Worm (Caenorhabditis elegans): Measurements from ENCODE around the gene EEED8.14.

Gene EEED8.14

ce11 chrII:5426054-5426453 is 12.2 kb upstream of the EEED8.14 start:
- TF ChIP-seq unc-62 (GFP tag; optimal IDR thresholded peaks at IDR 0.05): no peak

ce11 chrII:5425633-5426032 is 11.8 kb upstream of the EEED8.14 start, which contains the start of gene F07F6.8:
Gene F07F6.8, minus strand, starts transcription at chrII:5425733.
- TF ChIP-seq unc-62 (GFP tag; optimal IDR thresholded peaks at IDR 0.05): no peak

- TF ChIP-seq unc-62 (GFP tag; optimal IDR thresholded peaks at IDR 0.05): no peak
Observed at ce11 chrII:5423832-5424231, 10.0 kb upstream of the EEED8.14 start, which contains the start of gene F07F6.7. Gene F07F6.7, minus strand, starts transcription at chrII:5423858.

DNA sequence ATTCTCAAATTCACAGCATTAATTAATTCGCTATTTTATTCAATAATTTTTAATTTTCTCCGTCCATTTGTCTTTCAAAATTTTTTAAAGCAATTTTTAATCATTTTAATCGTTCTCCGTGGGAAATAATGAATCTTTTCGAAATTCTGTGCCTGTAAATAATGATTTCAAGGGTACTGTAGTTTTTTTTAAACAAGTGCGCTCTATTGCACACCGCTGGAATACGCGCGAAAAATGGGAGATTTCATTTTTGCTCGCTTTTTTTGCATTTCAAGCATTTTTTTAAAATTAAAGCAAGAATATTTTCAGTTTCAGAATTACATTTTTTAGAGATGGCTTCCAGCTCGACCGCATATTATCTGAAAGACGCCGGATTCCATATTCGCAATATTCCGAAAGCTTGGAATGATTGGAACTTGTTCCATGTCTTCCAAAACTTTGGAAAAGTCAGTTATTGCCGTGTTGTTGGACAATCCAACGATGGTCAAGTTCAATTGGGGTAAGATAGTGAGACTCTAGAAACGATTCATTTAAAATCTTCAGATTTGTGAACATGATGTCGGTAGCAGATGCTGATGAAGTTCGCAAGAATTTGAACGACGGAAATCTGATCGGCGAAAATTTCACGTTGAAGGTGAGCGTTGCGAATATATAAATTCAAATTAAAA is 7.2 kb upstream of the EEED8.14 start, which contains the start of gene tofu-6:
TSS of gene tofu-6 (plus strand) at position 302 of the 668 bp plus-strand sequence.
- no peak for TF ChIP-seq unc-62 (GFP tag; optimal IDR thresholded peaks at IDR 0.05)

DNA sequence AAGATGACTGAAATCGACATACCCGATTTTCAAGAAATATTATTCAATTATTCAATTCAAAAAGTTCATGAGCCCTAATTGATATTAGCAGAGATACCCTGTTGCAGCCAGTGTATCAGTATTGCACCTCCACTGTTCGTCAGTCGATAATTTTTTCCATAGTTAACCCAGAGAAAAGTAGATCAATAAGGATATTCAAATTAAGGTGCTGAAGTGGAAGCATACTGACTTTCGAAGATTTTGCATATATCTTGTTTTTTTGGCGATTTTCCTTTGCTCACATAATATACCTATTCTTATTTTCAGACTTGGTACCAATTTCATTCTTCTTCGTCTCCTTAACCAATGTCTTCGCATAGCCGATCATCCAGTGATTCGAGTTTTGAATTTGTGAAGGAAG is 5.1 kb upstream of the EEED8.14 start, which contains the start of gene EEED8.15:
TSS of gene EEED8.15 (plus strand) at position 301 of the 400 bp plus-strand sequence.
- TF ChIP-seq unc-62 (GFP tag; optimal IDR thresholded peaks at IDR 0.05): no peak

DNA sequence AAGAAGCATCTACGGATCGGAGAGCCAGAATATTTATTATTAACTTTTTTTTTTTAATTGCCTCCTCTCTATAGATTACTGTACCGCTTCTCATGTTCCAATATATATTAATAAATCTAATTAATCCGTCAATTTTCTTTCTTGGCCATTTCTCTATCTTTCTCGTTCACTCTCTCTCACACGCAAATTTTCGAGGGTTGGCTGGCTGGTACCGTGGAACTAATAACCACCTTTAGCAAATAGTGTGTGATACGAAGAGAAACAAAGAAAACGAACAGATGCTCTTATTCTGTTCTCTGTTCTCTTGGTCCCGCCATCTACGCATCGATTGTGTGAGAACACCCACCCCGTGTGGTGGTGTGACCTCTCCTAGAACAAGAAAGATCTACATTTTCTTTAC is 4.5 kb upstream of the EEED8.14 start:
- TF ChIP-seq unc-62 (GFP tag; optimal IDR thresholded peaks at IDR 0.05): no peak

DNA sequence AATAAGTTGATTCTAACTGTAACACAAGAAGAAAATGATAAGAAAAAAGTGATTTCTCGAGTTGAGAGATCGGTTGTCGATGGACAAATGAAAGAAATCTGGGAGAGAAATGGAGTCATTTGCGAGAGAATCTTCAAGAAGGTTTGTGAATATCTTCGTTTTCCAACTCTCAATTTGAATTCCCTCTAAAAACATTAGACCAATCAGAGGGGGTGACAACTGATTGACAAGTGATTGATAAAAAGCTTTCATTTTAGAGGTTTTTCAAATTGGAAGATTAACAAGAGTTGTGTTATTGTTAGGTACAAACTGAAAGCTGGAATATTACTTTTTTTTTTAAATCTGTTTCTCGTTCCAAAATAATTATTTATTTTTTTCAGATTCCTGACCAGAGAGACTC is 4.1 kb upstream of the EEED8.14 start:
- no peak for TF ChIP-seq unc-62 (GFP tag; optimal IDR thresholded peaks at IDR 0.05)

DNA sequence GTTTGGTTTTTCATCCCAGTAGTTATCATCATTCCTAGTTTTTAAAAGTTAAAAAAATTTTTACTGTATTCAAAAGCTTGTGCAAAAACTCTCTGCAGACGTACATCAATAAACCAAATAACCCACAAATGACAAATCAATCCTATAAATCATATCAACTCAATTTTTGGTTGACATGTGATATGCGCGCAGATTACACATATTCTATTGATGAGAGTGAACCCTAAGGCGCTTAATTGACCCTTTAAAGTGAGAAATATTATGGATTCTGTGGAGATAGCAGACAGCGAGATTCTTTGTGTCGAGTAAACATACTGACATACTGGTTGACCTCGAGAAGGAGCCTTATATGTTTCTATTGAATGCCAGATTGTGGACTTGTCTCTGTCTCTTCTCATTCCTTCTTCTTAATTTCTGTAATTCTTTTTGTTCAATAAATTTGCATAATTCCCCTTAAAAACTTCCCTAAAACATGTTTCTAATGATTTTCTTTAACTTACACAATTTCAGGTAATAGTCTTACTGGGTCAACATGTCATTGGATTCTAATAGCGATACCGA is 2.4 kb upstream of the EEED8.14 start, which contains the start of gene EEED8.2:
TSS of gene EEED8.2 (plus strand) at position 511 of the 561 bp plus-strand sequence.
- TF ChIP-seq unc-62 (GFP tag; optimal IDR thresholded peaks at IDR 0.05): no peak

DNA sequence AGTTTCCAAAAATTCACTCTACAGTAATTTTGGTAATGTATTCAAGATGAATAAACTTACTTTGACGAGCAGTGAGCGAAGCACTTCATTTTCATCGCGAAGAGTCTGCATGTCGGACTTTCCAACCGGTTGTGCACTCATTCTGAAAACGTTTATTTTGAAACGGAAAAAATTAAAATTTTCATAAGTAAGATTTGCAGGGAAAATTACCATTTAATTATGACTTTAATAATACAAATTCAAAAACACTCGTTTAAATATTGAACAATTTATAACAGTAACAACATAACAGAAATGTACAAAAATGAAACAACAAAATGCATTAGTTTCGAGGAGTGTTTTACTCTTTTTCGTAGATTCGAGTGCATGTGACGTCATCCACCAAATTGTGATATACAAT is 1.4 kb downstream of the EEED8.14 start, which contains the start of the genes EEED8.13 and EEED8.18:
TSS of gene EEED8.13 (minus strand) at position 101 of the 400 bp plus-strand sequence.
TSS of gene EEED8.18 (minus strand) at position 144 of the 400 bp plus-strand sequence.
- no peak for TF ChIP-seq unc-62 (GFP tag; optimal IDR thresholded peaks at IDR 0.05)

- TF ChIP-seq unc-62 (GFP tag; optimal IDR thresholded peaks at IDR 0.05): no peak
Observed at ce11 chrII:5408924-5409323, 4.9 kb downstream of the EEED8.14 start, which contains the start of the genes EEED8.12 and EEED8.4. Gene EEED8.12, minus strand, starts transcription at chrII:5409024. Gene EEED8.4, plus strand, starts transcription at chrII:5409319.

DNA sequence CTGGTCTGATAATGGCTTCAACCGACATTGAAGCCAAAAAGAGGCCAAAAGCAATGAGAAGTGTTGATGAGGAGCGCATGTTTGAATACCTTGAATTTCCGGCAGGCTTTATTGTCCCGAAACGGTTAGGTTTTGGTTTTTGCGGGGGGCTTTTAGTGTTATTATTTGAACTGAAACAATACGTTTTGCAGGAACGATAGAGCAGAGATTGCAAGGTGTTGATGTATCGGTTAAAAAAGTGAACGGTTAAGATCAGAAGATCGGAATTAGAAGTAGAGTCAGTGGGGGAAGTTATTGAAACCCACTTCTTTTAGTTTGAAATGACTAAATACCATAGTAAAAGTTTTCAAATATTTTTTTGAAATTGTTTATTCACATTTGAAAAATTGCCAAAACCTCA is 6.3 kb downstream of the EEED8.14 start, which contains the start of gene clec-141:
TSS of gene clec-141 (minus strand) at position 101 of the 400 bp plus-strand sequence.
- TF ChIP-seq unc-62 (GFP tag; optimal IDR thresholded peaks at IDR 0.05): no peak

DNA sequence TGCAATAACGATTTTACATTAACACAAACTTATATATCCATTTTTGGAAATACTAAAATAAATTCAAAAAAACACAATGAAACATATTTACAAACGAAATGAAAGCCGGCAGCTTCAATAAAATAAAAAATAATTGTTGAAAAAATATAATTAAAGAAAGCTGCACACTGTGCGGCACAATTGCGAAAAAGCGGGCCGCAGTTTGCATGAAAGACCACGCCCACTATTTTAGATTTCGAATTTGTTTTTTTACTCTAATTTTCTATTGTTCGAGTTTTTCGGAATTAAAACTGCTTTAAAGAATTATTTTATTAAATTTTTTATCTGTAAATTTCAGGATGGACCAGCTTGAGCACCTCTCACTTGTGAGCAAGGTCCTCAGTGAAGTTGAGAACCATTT is 14.7 kb downstream of the EEED8.14 start, which contains the start of gene mog-5:
TSS of gene mog-5 (plus strand) at position 338 of the 400 bp plus-strand sequence.
- no peak for TF ChIP-seq unc-62 (GFP tag; optimal IDR thresholded peaks at IDR 0.05)

DNA sequence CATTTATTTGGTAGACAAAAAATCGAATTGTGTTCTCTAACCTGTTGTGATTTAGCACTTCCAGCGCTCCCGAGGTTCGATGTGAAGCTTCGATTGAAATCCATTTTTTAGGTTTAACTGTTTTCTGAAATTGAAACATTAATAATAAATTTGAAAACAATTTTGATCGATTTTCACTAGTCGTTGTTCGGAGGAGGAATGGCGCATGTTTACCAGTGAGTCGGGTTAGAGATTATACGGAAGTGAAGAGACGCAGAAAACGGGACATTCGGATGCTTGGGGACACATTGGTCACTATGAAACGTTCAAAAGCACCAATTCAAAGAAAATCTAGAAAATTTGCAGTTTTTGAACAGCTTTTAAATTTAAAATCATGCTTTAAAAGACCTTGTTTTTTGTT is 15.1 kb downstream of the EEED8.14 start, which contains the start of gene fbxl-3:
TSS of gene fbxl-3 (minus strand) at position 124 of the 400 bp plus-strand sequence.
- TF ChIP-seq unc-62 (GFP tag; optimal IDR thresholded peaks at IDR 0.05): no peak

DNA sequence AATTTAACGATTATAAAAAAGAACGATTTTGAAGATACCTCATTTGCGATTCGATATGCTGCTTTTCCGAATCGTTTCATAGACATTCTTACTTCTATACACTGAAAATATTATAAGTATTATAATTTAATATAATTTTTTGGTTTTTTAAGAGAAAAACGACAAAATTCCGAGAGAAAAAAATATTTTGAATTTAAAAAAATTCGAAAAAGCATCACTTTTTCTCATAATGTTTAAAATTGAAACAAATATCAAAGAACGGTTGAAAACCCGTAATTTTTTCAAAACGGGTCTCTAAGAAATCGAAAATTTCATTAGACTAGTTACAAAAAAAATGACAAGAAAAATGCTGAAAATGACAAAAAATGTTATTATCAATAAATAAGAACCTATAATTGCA is 18.3 kb downstream of the EEED8.14 start, which contains the start of gene pink-1:
TSS of gene pink-1 (minus strand) at position 101 of the 400 bp plus-strand sequence.
- no peak for TF ChIP-seq unc-62 (GFP tag; optimal IDR thresholded peaks at IDR 0.05)

DNA sequence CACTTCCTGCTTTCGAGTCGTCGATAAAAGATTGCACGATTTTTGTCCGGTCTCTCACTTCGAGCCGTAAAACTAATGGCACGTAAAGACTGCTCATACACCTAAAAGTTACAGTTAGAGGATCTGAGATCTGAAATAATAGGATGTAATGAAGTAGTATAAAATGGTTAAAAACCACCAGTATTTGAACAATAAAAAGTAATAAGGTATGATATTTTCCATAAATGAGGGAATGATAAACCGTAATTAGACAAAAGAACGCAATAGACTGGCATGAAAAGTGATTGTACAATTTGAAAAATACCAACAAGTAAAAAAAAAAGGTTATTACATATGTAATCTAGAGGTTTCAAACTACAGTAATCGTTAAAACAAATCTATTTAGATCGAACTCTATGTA is 20.8 kb downstream of the EEED8.14 start, which contains the start of gene brap-2:
TSS of gene brap-2 (minus strand) at position 101 of the 400 bp plus-strand sequence.
- no peak for TF ChIP-seq unc-62 (GFP tag; optimal IDR thresholded peaks at IDR 0.05)

DNA sequence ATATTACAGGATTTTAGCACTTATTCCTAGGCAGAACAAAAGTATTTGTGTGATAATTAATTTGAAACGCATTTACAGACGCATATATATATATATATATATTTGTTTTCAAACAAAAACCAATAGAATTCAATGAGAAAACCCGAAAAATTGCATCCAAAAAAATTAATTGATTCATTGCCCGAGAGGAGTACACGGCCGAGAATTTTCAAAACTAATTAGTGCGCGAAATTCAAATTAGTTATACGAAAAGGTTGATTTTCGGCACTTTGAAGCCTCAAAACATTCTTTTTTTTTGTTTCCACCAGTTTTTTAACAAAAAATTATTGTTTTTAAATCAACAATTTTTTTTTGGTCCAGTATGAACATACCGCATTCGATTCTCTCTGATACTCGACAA is 22.4 kb downstream of the EEED8.14 start:
- no peak for TF ChIP-seq unc-62 (GFP tag; optimal IDR thresholded peaks at IDR 0.05)
